Worm (Caenorhabditis elegans): Measurements from ENCODE around the gene msp-53.

DNA sequence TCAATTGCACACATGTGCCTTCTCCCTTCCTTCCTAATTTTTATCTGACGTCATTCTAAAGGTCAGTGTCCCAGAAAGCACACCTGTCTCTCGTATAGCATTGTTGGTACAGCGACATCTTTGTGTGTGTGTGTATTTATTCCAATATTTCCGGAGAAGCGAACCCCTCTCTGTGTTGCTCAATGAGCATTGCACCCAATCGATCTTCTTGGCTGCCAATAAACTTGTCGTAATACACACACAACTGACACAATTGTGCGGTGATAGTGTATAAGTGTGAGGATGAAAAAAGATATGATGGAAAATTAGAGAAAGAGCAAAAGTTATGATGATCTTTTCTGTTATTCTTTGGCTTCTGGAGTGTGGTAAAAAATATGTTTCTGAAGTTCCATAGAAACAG, 11.7 kb upstream of the msp-53 start:
- TF ChIP-seq flt-1 (GFP tag; IDR thresholded peaks at IDR 0.05) (no peak), T22C8.4 (GFP tag; IDR thresholded peaks at IDR 0.05) (no peak), ztf-23 (GFP tag; IDR thresholded peaks at IDR 0.05) (no peak), klf-2 (GFP tag; conservative IDR thresholded peaks at IDR 0.05) (no peak), cog-1 (tag; optimal IDR thresholded peaks at IDR 0.05) (no peak), ztf-29 (GFP tag; IDR thresholded peaks at IDR 0.05) (no peak), med-1 (GFP tag; optimal IDR thresholded peaks at IDR 0.05; ENCODE audit: insufficient read depth) (no peak), tab-1 (GFP tag; IDR thresholded peaks at IDR 0.05) (no peak)

All from whole organism, midembryonic.